Worm (Caenorhabditis elegans) whole organism, L1 larva: ENCODE data around the gene rab-30.
"Not testable (repeated sequence)": the region's sequence is repeated elsewhere in the genome, so short reads cannot be mapped to it uniquely, and the experiment has no call there.

Source experiments
- ama-1 ChIP-seq: fragments of 150-350 bp; optimal IDR thresholded peaks from 2 replicates; lab custom pipeline; 2014
- ceh-82 ChIP-seq, 3 experiments: fragments of 150-350 bp in 1 of 3; sonication (generic microtip) in 2 of 3; optimal IDR thresholded peaks; 2 replicates each; lab custom pipeline; 2014 to 2017; ENCODE audit warnings: missing biosample characterization in 3 of 3, missing genetic modification characterization in 3 of 3
- dpl-1 ChIP-seq, 3 experiments: fragments of 150-350 bp in 2 of 3; sonication (generic microtip) in 1 of 3; optimal IDR thresholded peaks; 2 replicates each; lab custom pipeline; 2014 to 2017; ENCODE audit warnings: missing biosample characterization in 3 of 3, missing genetic modification characterization in 3 of 3, missing genetic modification reagents in 3 of 3
- egl-13 ChIP-seq: sonication (generic microtip); optimal IDR thresholded peaks from 2 replicates; lab custom pipeline; 2016; ENCODE audit warnings: missing genotype, missing genetic modification reagents, missing genetic modification characterization, missing compliant biosample characterization
- fos-1 ChIP-seq: fragments of 150-350 bp; optimal IDR thresholded peaks from 2 replicates; lab custom pipeline; 2014; ENCODE audit warnings: missing biosample characterization, missing genetic modification characterization
- nhr-28 ChIP-seq: fragments of 150-350 bp; optimal IDR thresholded peaks from 2 replicates; lab custom pipeline; 2014; ENCODE audit warnings: missing biosample characterization, missing genetic modification characterization
- snpc-4 ChIP-seq: fragments of 150-350 bp; optimal IDR thresholded peaks from 2 replicates; lab custom pipeline; 2014; ENCODE audit warnings: missing biosample characterization, missing genetic modification characterization
- tlp-1 ChIP-seq: fragments of 150-350 bp; optimal IDR thresholded peaks from 2 replicates; lab custom pipeline; 2014; ENCODE audit warnings: missing biosample characterization, missing genetic modification characterization
- unc-98 ChIP-seq: fragments of 200-800 bp; sonication (Bioruptor generic); IDR thresholded peaks from 2 replicates; pipeline ENCODE4 v1.3.6; 2022; ENCODE audit warnings: missing genetic modification characterization, missing compliant biosample characterization
- ztf-11 ChIP-seq, 2 experiments: sonication (generic microtip); optimal IDR thresholded peaks; 2 replicates each; lab custom pipeline; 2016 to 2017; ENCODE audit warnings: missing genetic modification characterization in 2 of 2, missing biosample characterization in 1 of 2, missing compliant biosample characterization in 1 of 2

- TF ChIP-seq fos-1 (tag; lab: Kevin White, UChicago); egl-13; tlp-1 (tag; lab: Kevin White, UChicago); ztf-11 (tag; optimal IDR thresholded peaks at IDR 0.05; lab: Kevin White, UChicago); nhr-28; unc-98; ceh-82 (tag; optimal IDR thresholded peaks at IDR 0.05; lab: Kevin White, UChicago); dpl-1 (GFP tag; optimal IDR thresholded peaks at IDR 0.05; lab: Kevin White, UChicago); ama-1: not testable (repeated sequence)
- TF ChIP-seq snpc-4 (tag; lab: Kevin White, UChicago): peak; percentile 4
These were observed 15.9 kb downstream of the rab-30 start for ce11 chrIII:10576316-10576715.
